Fruit fly (Drosophila melanogaster): Measurements from ENCODE around the gene CG3942.

Gene CG3942

DNA sequence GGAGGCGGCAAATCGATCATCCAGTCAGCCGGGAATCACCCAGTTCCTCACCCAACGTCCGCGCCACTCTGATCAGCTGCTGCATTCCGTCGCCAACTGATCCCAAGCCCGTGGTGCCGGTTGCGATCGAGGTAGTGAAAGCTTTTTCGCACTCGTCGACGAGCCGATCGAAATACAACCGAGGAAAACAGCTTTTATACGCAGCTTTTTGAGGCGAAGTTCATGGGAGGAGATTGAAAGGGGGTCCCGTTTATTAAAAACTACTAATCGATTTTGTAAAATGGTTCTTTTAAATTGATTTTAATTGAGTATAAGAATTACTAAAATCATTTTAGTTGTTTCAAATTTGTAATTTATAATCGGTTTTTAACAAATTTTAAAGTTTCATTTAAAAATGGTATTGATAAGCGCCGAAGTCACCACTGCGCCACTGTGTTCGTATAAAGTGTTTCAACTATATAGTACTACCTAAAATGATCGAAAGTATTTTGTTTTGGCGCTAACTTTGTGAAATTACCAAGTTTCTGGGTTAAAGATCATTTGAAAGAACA, 32.5 kb upstream of the CG3942 start, which contains the start of gene CG4860 (continued):
- TF ChIP-seq CG31365 (tag; optimal IDR thresholded peaks at IDR 0.05) (peak; percentile 42), CG10321 (GFP tag; IDR thresholded peaks at IDR 0.05) (peak; percentile 60), rib (GFP tag; IDR thresholded peaks at IDR 0.05) (peak; percentile 78), Dip3 (GFP tag; optimal IDR thresholded peaks at IDR 0.05) (peak; percentile 82), CG8290 (GFP tag; optimal IDR thresholded peaks at IDR 0.05) (no peak), CG8290 (tag; optimal IDR thresholded peaks at IDR 0.05) (peak in 1 of 2 experiments; percentile 80), dimm (GFP tag; IDR thresholded peaks at IDR 0.05) (peak; percentile 7; the same call in 1 of the 2 replicates), CG3726 (GFP tag; IDR thresholded peaks at IDR 0.05) (0 out of 3 replicates have a peak, but pooled peaks have one; percentile 24), bbx (GFP tag; IDR thresholded peaks at IDR 0.05; ENCODE audit: partially characterized antibody) (0 out of 2 replicates have a peak, but pooled peaks have one; percentile 20), CG17385 (GFP tag; optimal IDR thresholded peaks at IDR 0.05) (peak; percentile 80), croc (GFP tag; conservative IDR thresholded peaks at IDR 0.05) (peak; percentile 23; the same call in 1 of the 3 replicates), CG18599 (GFP tag; optimal IDR thresholded peaks at IDR 0.05) (peak; percentile 89), CG42726 (GFP tag; IDR thresholded peaks at IDR 0.05; ENCODE audit: partially characterized antibody) (no peak), PHDP (tag; optimal IDR thresholded peaks at IDR 0.05) (peak; percentile 94), CG9876 (GFP tag; optimal IDR thresholded peaks at IDR 0.05) (peak; percentile 60), pum (GFP tag; optimal IDR thresholded peaks at IDR 0.05) (peak; percentile 84), CG17802 (tag; optimal IDR thresholded peaks at IDR 0.05) (no peak), Optix (GFP tag; IDR thresholded peaks at IDR 0.05) (peak; percentile 50; the same call in 2 of the 3 replicates), gce (GFP tag; IDR thresholded peaks at IDR 0.05) (peak; percentile 80), CG9797 (GFP tag; optimal IDR thresholded peaks at IDR 0.05) (no peak), CG14965 (GFP tag; optimal IDR thresholded peaks at IDR 0.05; ENCODE audit: borderline replicate concordance) (no peak), Chrac-16 (GFP tag; optimal IDR thresholded peaks at IDR 0.05) (peak; percentile 85), jing (GFP tag; optimal IDR thresholded peaks at IDR 0.05) (peak; percentile 46), odd (GFP tag; optimal IDR thresholded peaks at IDR 0.05) (peak; percentile 81), D (optimal IDR thresholded peaks at IDR 0.05) (no peak), D (GFP tag; optimal IDR thresholded peaks at IDR 0.05) (peak; percentile 66), CG1832 (GFP tag; optimal IDR thresholded peaks at IDR 0.05) (no peak), ro (GFP tag; IDR thresholded peaks at IDR 0.05) (peak; percentile 67; the same call in 1 of the 2 replicates), ewg (GFP tag; optimal IDR thresholded peaks at IDR 0.05) (peak; percentile 58), Gug (GFP tag; IDR thresholded peaks at IDR 0.05) (peak; percentile 82), al (GFP tag; IDR thresholded peaks at IDR 0.05) (peak; percentile 89), Drgx (GFP tag; IDR thresholded peaks at IDR 0.05) (peak; percentile 88), CG3838 (GFP tag; optimal IDR thresholded peaks at IDR 0.05) (peak; percentile 60), CG1529 (GFP tag; optimal IDR thresholded peaks at IDR 0.05) (peak; percentile 65), YL-1 (GFP tag; optimal IDR thresholded peaks at IDR 0.05) (peak; percentile 16), E2f2 (GFP tag; IDR thresholded peaks at IDR 0.05) (peak; percentile 60; the same call in 1 of the 2 replicates), CG7987 (GFP tag; optimal IDR thresholded peaks at IDR 0.05) (peak; percentile 62), CG1602 (GFP tag; optimal IDR thresholded peaks at IDR 0.05) (peak; percentile 80), emc (GFP tag; optimal IDR thresholded peaks at IDR 0.05) (peak; percentile 73), CG17186 (GFP tag; optimal IDR thresholded peaks at IDR 0.05) (no peak), CG16863 (GFP tag; optimal IDR thresholded peaks at IDR 0.05) (peak; percentile 84), Hr51 (GFP tag; optimal IDR thresholded peaks at IDR 0.05) (peak; percentile 74 to 92), ase (GFP tag; IDR thresholded peaks at IDR 0.05) (peak; percentile 86; the same call in 2 of the 3 replicates), lilli (GFP tag; optimal IDR thresholded peaks at IDR 0.05) (peak; percentile 93), CG4424 (GFP tag; optimal IDR thresholded peaks at IDR 0.05) (peak; percentile 88), CG14050 (GFP tag; IDR thresholded peaks at IDR 0.05) (peak; percentile 75), CG3065 (GFP tag; optimal IDR thresholded peaks at IDR 0.05) (peak; percentile 66), HLH3B (GFP tag; IDR thresholded peaks at IDR 0.05) (peak; percentile 86), usp (GFP tag; optimal IDR thresholded peaks at IDR 0.05) (no peak), CG43689 (GFP tag; IDR thresholded peaks at IDR 0.05) (peak; percentile 63), seq (GFP tag; IDR thresholded peaks at IDR 0.05) (peak; percentile 77)

Data from whole organism, embryonic.